Fruit fly (Drosophila melanogaster): ENCODE results near the gene cv-c.

Gene cv-c

DNA sequence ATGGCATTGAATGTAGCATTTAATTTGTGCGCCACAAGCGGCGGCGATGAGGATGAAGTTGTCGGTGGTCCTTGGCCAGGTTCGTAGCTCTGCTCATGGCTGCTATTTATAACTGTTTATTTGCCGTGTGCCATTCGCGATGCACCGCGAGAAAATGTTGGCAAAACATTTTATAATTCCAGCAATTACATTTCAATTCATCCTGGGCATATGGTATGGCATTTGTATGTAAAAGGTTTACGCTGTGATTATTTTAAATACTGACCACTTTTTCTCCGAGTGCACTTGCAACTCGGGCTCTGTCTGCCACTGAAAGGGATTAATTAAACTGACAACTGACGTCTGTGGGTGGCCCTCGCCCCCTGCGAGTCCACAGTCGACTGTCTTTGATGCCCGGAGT lies 124.9 kb downstream of the cv-c start (continued):
- TF ChIP-seq Hr4 (GFP tag; optimal IDR thresholded peaks at IDR 0.05) (peak; percentile 55), acj6 (GFP tag; optimal IDR thresholded peaks at IDR 0.05) (peak; percentile 49), pdm3 (GFP tag; optimal IDR thresholded peaks at IDR 0.05) (peak; percentile 57), Sox102F (GFP tag; optimal IDR thresholded peaks at IDR 0.05) (peak; percentile 51), Met (GFP tag; optimal IDR thresholded peaks at IDR 0.05) (peak; percentile 61), CG10669 (GFP tag; optimal IDR thresholded peaks at IDR 0.05) (peak; percentile 64), fkh (GFP tag; optimal IDR thresholded peaks at IDR 0.05) (no peak), eg (GFP tag; IDR thresholded peaks at IDR 0.05) (peak; percentile 66; the same call in 2 of the 3 replicates), CG7368 (GFP tag; optimal IDR thresholded peaks at IDR 0.05) (peak; percentile 60), Smox (GFP tag; optimal IDR thresholded peaks at IDR 0.05) (peak; percentile 41), CG11294 (GFP tag; IDR thresholded peaks at IDR 0.05) (0 out of 2 replicates have a peak, but pooled peaks have one; percentile 40), Ets21C (GFP tag; optimal IDR thresholded peaks at IDR 0.05) (no peak), Gug (GFP tag; IDR thresholded peaks at IDR 0.05) (no peak; the same call in 1 of the 2 replicates), CG11902 (GFP tag; optimal IDR thresholded peaks at IDR 0.05) (peak; percentile 40)

DNA sequence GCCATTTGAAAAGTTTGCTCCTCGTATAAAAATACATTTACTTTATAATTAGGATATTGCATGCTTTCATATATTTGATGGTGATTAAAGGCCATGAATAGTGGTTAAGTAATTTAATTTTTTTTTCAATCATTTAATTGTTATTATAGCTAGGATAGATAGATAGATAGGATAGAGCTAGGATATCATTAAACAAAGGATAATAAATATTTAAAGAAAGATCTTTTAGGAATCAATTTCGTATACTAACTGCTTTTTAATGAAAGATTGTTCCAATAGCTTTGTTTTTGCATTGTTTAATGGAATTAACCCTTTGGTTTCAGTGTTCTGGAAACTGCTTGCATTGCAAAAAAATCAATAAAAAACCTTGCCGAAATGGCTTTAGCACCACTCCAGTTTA lies 126.9 kb downstream of the cv-c start:
- no peak for TF ChIP-seq Hr38 (GFP tag; optimal IDR thresholded peaks at IDR 0.05)
- TF ChIP-seq Smox (GFP tag; optimal IDR thresholded peaks at IDR 0.05) = peak; percentile 19
- TF ChIP-seq Eip93F (GFP tag; optimal IDR thresholded peaks at IDR 0.05) = no peak
- peak; percentile 16 for TF ChIP-seq CG10631 (GFP tag; optimal IDR thresholded peaks at IDR 0.05)
- peak; percentile 6 for TF ChIP-seq CG34406 (GFP tag; optimal IDR thresholded peaks at IDR 0.05)
- peak; percentile 52 for TF ChIP-seq topi (GFP tag; optimal IDR thresholded peaks at IDR 0.05)
- TF ChIP-seq CG31627 (GFP tag; optimal IDR thresholded peaks at IDR 0.05) = no peak
- TF ChIP-seq CG8319 (GFP tag; optimal IDR thresholded peaks at IDR 0.05) = peak; percentile 9
- peak; percentile 2 for TF ChIP-seq Hr39 (GFP tag; optimal IDR thresholded peaks at IDR 0.05)
- TF ChIP-seq CG6808 (GFP tag; optimal IDR thresholded peaks at IDR 0.05) = no peak
- TF ChIP-seq Eip75B (GFP tag; optimal IDR thresholded peaks at IDR 0.05) = peak; percentile 30
- TF ChIP-seq Lpt (GFP tag; optimal IDR thresholded peaks at IDR 0.05) = no peak
- peak; percentile 32 for TF ChIP-seq lz (GFP tag; optimal IDR thresholded peaks at IDR 0.05)
- TF ChIP-seq Eip78C (GFP tag) = peak; percentile 59
- no peak for TF ChIP-seq fkh (GFP tag; optimal IDR thresholded peaks at IDR 0.05)
- no peak for TF ChIP-seq OdsH (GFP tag; optimal IDR thresholded peaks at IDR 0.05)
- no peak for TF ChIP-seq eg (GFP tag; IDR thresholded peaks at IDR 0.05)
- peak; percentile 26 for TF ChIP-seq cyc (GFP tag; optimal IDR thresholded peaks at IDR 0.05)
- TF ChIP-seq CG8632 (GFP tag; optimal IDR thresholded peaks at IDR 0.05) = peak; percentile 17
- no peak for TF ChIP-seq dsx (GFP tag; optimal IDR thresholded peaks at IDR 0.05; ENCODE audit: poor library complexity, severe bottlenecking)
- TF ChIP-seq esn (GFP tag; optimal IDR thresholded peaks at IDR 0.05) = peak; percentile 50
- no peak for TF ChIP-seq dac (GFP tag; optimal IDR thresholded peaks at IDR 0.05)
- TF ChIP-seq CG3919 (GFP tag; optimal IDR thresholded peaks at IDR 0.05) = peak; percentile 10
- TF ChIP-seq Ets96B (tag; optimal IDR thresholded peaks at IDR 0.05) = peak; percentile 19
- TF ChIP-seq CG6854 (GFP tag; optimal IDR thresholded peaks at IDR 0.05) = no peak
- no peak for TF ChIP-seq spab (GFP tag; optimal IDR thresholded peaks at IDR 0.05)
- peak; percentile 72 for TF ChIP-seq svp (GFP tag)
- no peak for TF ChIP-seq CG6163 (GFP tag; IDR thresholded peaks at IDR 0.05)

DNA sequence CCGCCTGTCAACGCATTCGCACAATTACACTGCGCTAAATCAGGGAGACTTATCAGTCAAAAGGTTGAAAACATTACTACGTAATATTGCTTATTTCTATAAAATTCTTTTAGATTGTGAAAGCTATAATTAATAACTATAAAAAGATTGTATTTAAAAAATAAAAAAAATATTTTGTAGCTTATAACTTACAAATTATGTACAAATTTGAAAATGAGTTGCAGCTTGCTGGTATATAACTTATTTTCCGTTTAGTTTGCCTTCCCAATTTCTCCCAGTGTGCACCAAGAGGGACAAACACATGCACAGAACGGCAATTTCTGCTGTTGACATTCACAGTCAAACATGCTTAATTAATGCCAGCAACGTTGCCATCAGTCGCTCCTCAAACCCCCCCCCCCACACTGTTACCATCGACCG lies 127.8 kb downstream of the cv-c start:
- TF ChIP-seq CG10669 (GFP tag; optimal IDR thresholded peaks at IDR 0.05) (peak; percentile 92), CG7368 (GFP tag; optimal IDR thresholded peaks at IDR 0.05) (peak; percentile 82), Hr38 (GFP tag; optimal IDR thresholded peaks at IDR 0.05) (no peak), CG8632 (GFP tag; optimal IDR thresholded peaks at IDR 0.05) (peak; percentile 88), CG8119 (GFP tag; IDR thresholded peaks at IDR 0.05) (peak; percentile 89), CG11762 (GFP tag; optimal IDR thresholded peaks at IDR 0.05; ENCODE audit: insufficient read depth) (peak; percentile 85), Smox (GFP tag; optimal IDR thresholded peaks at IDR 0.05) (peak; percentile 66), Lpt (GFP tag; optimal IDR thresholded peaks at IDR 0.05) (peak; percentile 84), Sox14 (GFP tag; optimal IDR thresholded peaks at IDR 0.05) (peak; percentile 63), pdm3 (GFP tag; optimal IDR thresholded peaks at IDR 0.05) (peak; percentile 56), eg (GFP tag; IDR thresholded peaks at IDR 0.05) (peak; percentile 84), dsx (GFP tag; optimal IDR thresholded peaks at IDR 0.05; ENCODE audit: poor library complexity, severe bottlenecking) (peak; percentile 82), CG3032 (tag; optimal IDR thresholded peaks at IDR 0.05) (peak; percentile 95), CG6854 (GFP tag; optimal IDR thresholded peaks at IDR 0.05) (peak; percentile 88), fd85E (GFP tag; optimal IDR thresholded peaks at IDR 0.05) (peak; percentile 72), net (GFP tag; optimal IDR thresholded peaks at IDR 0.05) (peak; percentile 80), CG6276 (GFP tag; optimal IDR thresholded peaks at IDR 0.05) (peak; percentile 87), fkh (GFP tag; optimal IDR thresholded peaks at IDR 0.05) (no peak), Eip75B (GFP tag; optimal IDR thresholded peaks at IDR 0.05) (peak; percentile 75), Eip93F (GFP tag; optimal IDR thresholded peaks at IDR 0.05) (no peak), Blimp-1 (GFP tag; optimal IDR thresholded peaks at IDR 0.05) (peak; percentile 86), CG16779 (tag; optimal IDR thresholded peaks at IDR 0.05) (peak; percentile 79), spab (GFP tag; optimal IDR thresholded peaks at IDR 0.05) (peak; percentile 92), Met (GFP tag; optimal IDR thresholded peaks at IDR 0.05) (peak; percentile 73)

Measured in whole organism, prepupa.